Fruit fly (Drosophila melanogaster) whole organism, embryonic: ENCODE data around the gene Spn28Dc.

Experiments
- BtbVII ChIP-seq: fragments of 200-800 bp; sonication (Bioruptor generic); optimal IDR thresholded peaks from 3 replicates; lab custom pipeline; 2017; ENCODE audit warnings: missing biosample characterization, mild to moderate bottlenecking, missing genetic modification characterization
- CG10654 ChIP-seq: fragments of 200-800 bp; sonication (Bioruptor generic); optimal IDR thresholded peaks from 2 replicates; lab custom pipeline; 2016; ENCODE audit warnings: missing biosample characterization, missing genetic modification characterization
- CG11085 ChIP-seq: fragments of 200-800 bp; sonication (Bioruptor generic); IDR thresholded peaks from 2 replicates; pipeline ENCODE4 v1.3.6; 2022; ENCODE audit warnings: missing biosample characterization, missing genetic modification characterization
- CG11093 ChIP-seq: fragments of 200-800 bp; sonication (Bioruptor generic); IDR thresholded peaks from 3 replicates; pipeline ENCODE4 v1.3.6; 2022; ENCODE audit warnings: missing biosample characterization, missing genetic modification characterization
- CG11504 ChIP-seq: fragments of 200-800 bp; sonication (Bioruptor generic); optimal IDR thresholded peaks from 3 replicates; lab custom pipeline; 2019; ENCODE audit warnings: missing biosample characterization, mild to moderate bottlenecking, missing genetic modification characterization, moderate library complexity
- CG12219 ChIP-seq: fragments of 200-800 bp; sonication (Bioruptor generic); optimal IDR thresholded peaks from 3 replicates; lab custom pipeline; 2018; ENCODE audit warnings: missing biosample characterization, mild to moderate bottlenecking, missing genetic modification characterization
- CG12769 ChIP-seq: fragments of 200-800 bp; sonication (Bioruptor generic); optimal IDR thresholded peaks from 2 replicates; lab custom pipeline; 2019; ENCODE audit warnings: missing biosample characterization, mild to moderate bottlenecking, missing genetic modification characterization, moderate library complexity
- CG14441 ChIP-seq: fragments of 200-800 bp; sonication (Bioruptor generic); IDR thresholded peaks from 2 replicates; pipeline ENCODE4 v1.3.6; 2022; ENCODE audit warnings: missing biosample characterization, missing genetic modification characterization
- CG14667 ChIP-seq: fragments of 200-800 bp; sonication (Bioruptor generic); IDR thresholded peaks from 2 replicates; pipeline ENCODE4 v1.3.6; 2022; ENCODE audit warnings: missing biosample characterization, missing genetic modification characterization
- CG15011 ChIP-seq: fragments of 200-800 bp; sonication (Bioruptor generic); optimal IDR thresholded peaks from 3 replicates; lab custom pipeline; 2018; ENCODE audit warnings: missing biosample characterization, mild to moderate bottlenecking, missing genetic modification characterization
- CG1647 ChIP-seq: fragments of 200-800 bp; sonication (Bioruptor generic); optimal IDR thresholded peaks from 3 replicates; lab custom pipeline; 2016; ENCODE audit warnings: missing biosample characterization, missing genetic modification characterization
- CG16815 ChIP-seq: fragments of 200-800 bp; sonication (Bioruptor generic); optimal IDR thresholded peaks from 3 replicates; lab custom pipeline; 2017; ENCODE audit warnings: missing biosample characterization, mild to moderate bottlenecking, missing genetic modification characterization
- CG18011 ChIP-seq: fragments of 200-800 bp; sonication (Bioruptor generic); optimal IDR thresholded peaks from 2 replicates; lab custom pipeline; 2017; ENCODE audit warnings: missing biosample characterization, missing genetic modification characterization, mild to moderate bottlenecking, moderate library complexity, missing genotype
- CG18476 ChIP-seq: fragments of 200-800 bp; sonication (Bioruptor generic); optimal IDR thresholded peaks from 2 replicates; lab custom pipeline; 2016; ENCODE audit warnings: missing biosample characterization, mild to moderate bottlenecking, missing genetic modification characterization
- CG2116 ChIP-seq: fragments of 200-800 bp; sonication (Bioruptor generic); optimal IDR thresholded peaks from 3 replicates; lab custom pipeline; 2018; ENCODE audit warnings: missing biosample characterization, mild to moderate bottlenecking, missing genetic modification characterization
- CG3065 ChIP-seq: fragments of 200-800 bp; sonication (Bioruptor generic); optimal IDR thresholded peaks from 2 replicates; lab custom pipeline; 2016; ENCODE audit warnings: missing biosample characterization, missing genetic modification characterization
- CG32532 ChIP-seq: fragments of 200-800 bp; sonication (Bioruptor generic); IDR thresholded peaks from 2 replicates; pipeline ENCODE4 v1.3.6; 2022; ENCODE audit warnings: missing biosample characterization, missing genetic modification characterization
- CG33557 ChIP-seq: fragments of 200-800 bp; sonication (Bioruptor generic); optimal IDR thresholded peaks from 2 replicates; lab custom pipeline; 2019; ENCODE audit warnings: missing biosample characterization, mild to moderate bottlenecking, missing genetic modification characterization, moderate library complexity
- CG3407 ChIP-seq: fragments of 200-800 bp; sonication (Bioruptor generic); optimal IDR thresholded peaks from 2 replicates; lab custom pipeline; 2018; ENCODE audit warnings: missing biosample characterization, mild to moderate bottlenecking, missing genetic modification characterization
- CG43689 ChIP-seq: fragments of 200-800 bp; sonication (Bioruptor generic); IDR thresholded peaks from 2 replicates; pipeline ENCODE4 v1.3.6; 2022; ENCODE audit warnings: missing biosample characterization, missing genetic modification characterization
- CG4820 ChIP-seq: fragments of 200-800 bp; sonication (Bioruptor generic); optimal IDR thresholded peaks from 3 replicates; lab custom pipeline; 2016; ENCODE audit warnings: missing biosample characterization, missing genetic modification characterization
- CG6683 ChIP-seq: fragments of 200-800 bp; sonication (Bioruptor generic); optimal IDR thresholded peaks from 2 replicates; lab custom pipeline; 2017; ENCODE audit warnings: missing biosample characterization, mild to moderate bottlenecking, missing genetic modification characterization, missing genetic modification reagents
- CG6765 ChIP-seq: fragments of 200-800 bp; sonication (Bioruptor generic); optimal IDR thresholded peaks from 3 replicates; lab custom pipeline; 2017; ENCODE audit warnings: missing biosample characterization, mild to moderate bottlenecking, missing genetic modification characterization
- CG6791 ChIP-seq: fragments of 200-800 bp; sonication (Bioruptor generic); IDR thresholded peaks from 3 replicates; pipeline ENCODE4 v1.3.6; 2022; ENCODE audit warnings: missing biosample characterization, missing genetic modification characterization; ENCODE audit not compliant: partially characterized antibody
- CG7987 ChIP-seq: fragments of 200-800 bp; sonication (Bioruptor generic); optimal IDR thresholded peaks from 2 replicates; lab custom pipeline; 2018; ENCODE audit warnings: missing biosample characterization, mild to moderate bottlenecking, missing genetic modification characterization, moderate library complexity
- Elba2 ChIP-seq: fragments of 200-800 bp; sonication (Bioruptor generic); optimal IDR thresholded peaks from 3 replicates; lab custom pipeline; 2016; ENCODE audit warnings: missing biosample characterization, missing genetic modification characterization
- Fer1 ChIP-seq: fragments of 200-800 bp; sonication (Bioruptor generic); optimal IDR thresholded peaks from 2 replicates; lab custom pipeline; 2017; ENCODE audit warnings: missing biosample characterization, mild to moderate bottlenecking, missing genetic modification characterization
- Jarid2 ChIP-seq: fragments of 200-800 bp; sonication (Bioruptor generic); optimal IDR thresholded peaks from 3 replicates; lab custom pipeline; 2017; ENCODE audit warnings: mild to moderate bottlenecking, missing biosample characterization, missing genetic modification reagents, missing genetic modification characterization
- MBD-R2 ChIP-seq: fragments of 200-800 bp; sonication (Bioruptor generic); IDR thresholded peaks from 2 replicates; pipeline ENCODE4 v1.3.6; 2022; ENCODE audit warnings: missing biosample characterization, missing genetic modification characterization
- MTF-1 ChIP-seq: fragments of 200-800 bp; sonication (Bioruptor generic); optimal IDR thresholded peaks from 2 replicates; lab custom pipeline; 2018; ENCODE audit warnings: missing biosample characterization, mild to moderate bottlenecking, missing genetic modification characterization, borderline replicate concordance
- Meics ChIP-seq: fragments of 200-800 bp; sonication (Bioruptor generic); optimal IDR thresholded peaks from 2 replicates; lab custom pipeline; 2017; ENCODE audit warnings: missing biosample characterization, mild to moderate bottlenecking, missing genetic modification characterization
- NFAT ChIP-seq: fragments of 200-800 bp; sonication (Bioruptor generic); IDR thresholded peaks from 2 replicates; pipeline ENCODE4 v1.3.6; 2022; ENCODE audit warnings: missing biosample characterization, missing genetic modification characterization
- Nf-YB ChIP-seq: fragments of 200-800 bp; sonication (Bioruptor generic); optimal IDR thresholded peaks from 3 replicates; lab custom pipeline; 2019; ENCODE audit warnings: missing biosample characterization, mild to moderate bottlenecking, missing genetic modification characterization, moderate library complexity
- NfI ChIP-seq: fragments of 200-800 bp; sonication (Bioruptor generic); optimal IDR thresholded peaks from 3 replicates; lab custom pipeline; 2018; ENCODE audit warnings: missing biosample characterization, mild to moderate bottlenecking, missing genetic modification characterization, moderate library complexity
- Pdp1 ChIP-seq, 2 experiments: fragments of 200-800 bp; sonication (Bioruptor generic); optimal IDR thresholded peaks; 3 replicates each; lab custom pipeline; 2016; ENCODE audit warnings: missing biosample characterization in 2 of 2, missing genetic modification characterization in 2 of 2, mild to moderate bottlenecking in 1 of 2, moderate library complexity in 1 of 2
- ab ChIP-seq: fragments of 200-800 bp; sonication (Bioruptor generic); optimal IDR thresholded peaks from 2 replicates; lab custom pipeline; 2016; ENCODE audit warnings: missing biosample characterization, missing genetic modification characterization
- ac ChIP-seq: fragments of 200-800 bp; sonication (Bioruptor generic); optimal IDR thresholded peaks from 3 replicates; lab custom pipeline; 2017; ENCODE audit warnings: missing biosample characterization, mild to moderate bottlenecking, missing genetic modification characterization
- az2 ChIP-seq: fragments of 200-800 bp; sonication (Bioruptor generic); optimal IDR thresholded peaks from 3 replicates; lab custom pipeline; 2016; ENCODE audit warnings: missing biosample characterization, missing genetic modification characterization
- cwo ChIP-seq: fragments of 200-800 bp; sonication (Bioruptor generic); optimal IDR thresholded peaks from 3 replicates; lab custom pipeline; 2017; ENCODE audit warnings: missing biosample characterization, missing genetic modification characterization, mild to moderate bottlenecking, moderate library complexity, missing genetic modification reagents
- danr ChIP-seq: fragments of 200-800 bp; sonication (Bioruptor generic); IDR thresholded peaks from 2 replicates; pipeline ENCODE4 v1.3.6; 2022; ENCODE audit warnings: missing biosample characterization, missing genetic modification characterization
- ftz-f1 ChIP-seq: fragments of 200-800 bp; sonication (Bioruptor generic); optimal IDR thresholded peaks from 2 replicates; lab custom pipeline; 2016; ENCODE audit warnings: missing biosample characterization, missing genetic modification characterization
- grn ChIP-seq: fragments of 200-800 bp; sonication (Bioruptor generic); optimal IDR thresholded peaks from 3 replicates; lab custom pipeline; 2017; ENCODE audit warnings: missing biosample characterization, missing genetic modification characterization
- gro ChIP-seq: fragments of 200-800 bp; sonication (Bioruptor generic); optimal IDR thresholded peaks from 2 replicates; lab custom pipeline; 2016; ENCODE audit warnings: missing biosample characterization, missing genetic modification characterization
- jing ChIP-seq: fragments of 200-800 bp; sonication (Bioruptor generic); optimal IDR thresholded peaks from 2 replicates; lab custom pipeline; 2018; ENCODE audit warnings: missing biosample characterization, mild to moderate bottlenecking, missing genetic modification characterization
- rib ChIP-seq: fragments of 200-800 bp; sonication (Bioruptor generic); IDR thresholded peaks from 2 replicates; pipeline ENCODE4 v1.3.6; 2022; ENCODE audit warnings: missing biosample characterization, missing genetic modification characterization
- sd ChIP-seq: fragments of 200-800 bp; sonication (Bioruptor generic); optimal IDR thresholded peaks from 3 replicates; lab custom pipeline; 2018; ENCODE audit warnings: missing biosample characterization, mild to moderate bottlenecking, missing genetic modification characterization, moderate library complexity
- sob ChIP-seq: fragments of 200-800 bp; sonication (Bioruptor generic); IDR thresholded peaks from 2 replicates; pipeline ENCODE4 v1.3.6; 2022; ENCODE audit warnings: missing biosample characterization, missing genetic modification characterization
- sug ChIP-seq: fragments of 200-800 bp; optimal IDR thresholded peaks from 2 replicates; lab custom pipeline; 2019; ENCODE audit warnings: missing biosample characterization, mild to moderate bottlenecking, missing genetic modification characterization, moderate library complexity

The Spn28Dc gene

DNA sequence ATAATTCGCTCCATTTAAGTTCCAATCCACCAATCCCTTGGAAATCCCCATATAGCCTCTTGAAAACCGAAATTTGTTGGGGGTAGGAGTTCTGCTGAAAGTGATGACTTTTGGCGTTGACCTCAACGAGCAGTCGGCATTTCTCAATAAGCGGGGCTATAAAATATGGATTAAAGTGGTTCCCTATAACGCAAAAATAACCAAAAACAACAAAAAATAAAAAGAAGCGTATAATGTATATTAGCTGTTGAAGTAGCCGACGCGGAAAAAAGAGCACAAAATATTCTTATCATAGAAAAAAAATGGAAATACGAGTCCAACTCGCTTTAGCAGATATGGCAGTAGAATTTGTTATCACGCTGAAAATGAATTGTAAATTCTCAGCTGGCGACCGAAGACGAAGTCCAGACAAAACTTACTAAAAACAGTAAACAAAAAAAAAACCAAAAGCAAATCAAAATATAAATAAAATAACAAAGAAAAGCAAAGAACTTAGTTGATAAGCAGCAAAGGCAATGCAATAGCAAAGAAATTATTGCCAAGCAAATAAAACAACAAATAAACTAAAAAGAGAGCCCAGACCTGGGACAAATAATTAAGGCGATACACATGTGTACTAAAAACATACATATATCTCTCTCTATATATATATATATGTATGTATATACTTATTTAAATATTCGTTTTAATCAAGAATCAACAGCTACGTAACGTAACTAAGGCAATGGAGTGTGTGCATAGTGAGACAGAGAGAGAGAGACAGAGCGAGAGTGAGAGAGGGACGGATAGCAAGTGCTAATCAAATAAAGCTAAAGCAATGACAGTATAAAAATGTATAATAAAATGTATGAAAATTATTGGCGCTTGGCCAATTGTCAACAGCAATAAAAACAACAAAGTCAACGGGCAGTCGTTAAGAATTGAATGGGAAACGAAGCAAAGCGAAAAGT, 46.2 kb downstream of the Spn28Dc start (continued):
- TF ChIP-seq Nf-YB (GFP tag; lab: Kevin White, UChicago), result peak; percentile 36
- peak; percentile 69 for TF ChIP-seq sob (GFP tag; lab: Robert Waterston, UW)
- peak; percentile 6 for TF ChIP-seq grn (GFP tag; lab: Kevin White, UChicago)
- TF ChIP-seq danr (GFP tag; lab: Robert Waterston, UW), result no peak; the same call in 1 of the 2 replicates
- TF ChIP-seq CG3065 (GFP tag; lab: Kevin White, UChicago), result no peak
- TF ChIP-seq CG18011 (GFP tag; lab: Kevin White, UChicago), result peak; percentile 13
- TF ChIP-seq CG15011, result peak; percentile 75
- no peak for TF ChIP-seq CG33557 (GFP tag; lab: Kevin White, UChicago)
- TF ChIP-seq sug (tag; lab: Kevin White, UChicago), result peak; percentile 56
- peak; percentile 17 for TF ChIP-seq CG3407 (GFP tag; lab: Kevin White, UChicago)
- TF ChIP-seq CG11504 (tag; lab: Kevin White, UChicago), result peak; percentile 4
- peak; percentile 80 for TF ChIP-seq Fer1
- peak; percentile 52 for TF ChIP-seq CG6683
- TF ChIP-seq cwo (GFP tag; lab: Kevin White, UChicago), result peak; percentile 64
- TF ChIP-seq CG1647 (GFP tag; lab: Kevin White, UChicago), result peak; percentile 3
- TF ChIP-seq BtbVII (GFP tag; lab: Kevin White, UChicago), result peak; percentile 83
- peak; percentile 6 for TF ChIP-seq CG2116 (GFP tag; lab: Kevin White, UChicago)
- TF ChIP-seq Meics, result peak; percentile 78
- TF ChIP-seq ftz-f1 (GFP tag; lab: Kevin White, UChicago), result no peak
- peak; percentile 30 for TF ChIP-seq Jarid2 (GFP tag; lab: Kevin White, UChicago)
- TF ChIP-seq CG11085 (GFP tag; lab: Robert Waterston, UW), result peak; percentile 50; the same call in 1 of the 2 replicates
- TF ChIP-seq MTF-1 (GFP tag; lab: Kevin White, UChicago), result peak; percentile 47
- peak in 1 of 2 experiments; percentile 79 for TF ChIP-seq Pdp1 (GFP tag; optimal IDR thresholded peaks at IDR 0.05; lab: Kevin White, UChicago)
- TF ChIP-seq CG12219 (GFP tag; lab: Kevin White, UChicago), result no peak
- peak; percentile 83 for TF ChIP-seq CG6765 (GFP tag; lab: Kevin White, UChicago)
- peak; percentile 64 for TF ChIP-seq NfI
- no peak for TF ChIP-seq CG43689 (GFP tag; lab: Robert Waterston, UW)
- peak; percentile 63 for TF ChIP-seq NFAT (GFP tag; lab: Robert Waterston, UW)
- peak; percentile 31 for TF ChIP-seq CG12769
- no peak for TF ChIP-seq az2 (GFP tag; lab: Kevin White, UChicago)
- peak; percentile 54 for TF ChIP-seq sd
- no peak for TF ChIP-seq MBD-R2
- TF ChIP-seq CG32532 (GFP tag; lab: Robert Waterston, UW), result peak; percentile 40
- TF ChIP-seq CG14667 (GFP tag; lab: Robert Waterston, UW), result no peak
- no peak for TF ChIP-seq jing (GFP tag; lab: Kevin White, UChicago)
- TF ChIP-seq CG10654 (GFP tag; lab: Kevin White, UChicago), result peak; percentile 1
- 0 out of 2 replicates have a peak, but pooled peaks have one; percentile 11 for TF ChIP-seq rib (GFP tag; lab: Robert Waterston, UW)
- no peak for TF ChIP-seq CG4820
- peak; percentile 90 for TF ChIP-seq CG7987
- TF ChIP-seq CG16815 (GFP tag; lab: Kevin White, UChicago), result no peak
- no peak for TF ChIP-seq ac
- no peak for TF ChIP-seq CG6791 (GFP tag; lab: Robert Waterston, UW)
- TF ChIP-seq gro (GFP tag; lab: Kevin White, UChicago), result peak; percentile 12
- no peak for TF ChIP-seq CG18476 (GFP tag; lab: Kevin White, UChicago)
- TF ChIP-seq ab (GFP tag; lab: Kevin White, UChicago), result no peak
- no peak for TF ChIP-seq Elba2 (GFP tag; lab: Kevin White, UChicago)
- no peak for TF ChIP-seq CG11093 (GFP tag; lab: Robert Waterston, UW)
- TF ChIP-seq CG14441 (GFP tag; lab: Robert Waterston, UW), result 0 out of 2 replicates have a peak, but pooled peaks have one; percentile 17
